Worm (Caenorhabditis elegans): ENCODE measurements around the gene C18B2.5.

Gene C18B2.5

DNA sequence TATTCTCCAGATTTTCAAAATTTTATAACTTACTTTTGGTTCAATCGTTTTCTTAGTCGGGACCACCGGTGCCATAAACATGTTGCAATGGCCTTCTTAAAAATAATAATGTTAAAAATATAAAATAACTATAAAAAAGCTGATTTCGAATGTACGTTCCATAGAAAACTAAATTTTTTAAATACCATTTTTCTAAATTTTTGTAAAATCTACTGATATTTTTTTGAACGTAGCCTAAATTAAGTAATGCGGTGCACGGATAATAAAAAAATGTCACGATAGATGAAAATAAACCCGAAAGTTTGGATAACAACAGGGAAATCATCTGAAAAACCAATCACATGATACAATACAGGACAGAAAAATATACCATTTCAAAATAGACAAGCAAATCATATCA, 37.4 kb downstream of the C18B2.5 start, which contains the start of gene T27A10.5:
Gene T27A10.5 (minus strand): TSS at position 101 of the 400 bp plus-strand sequence.
- TF ChIP-seq hmbx-1 (tag; optimal IDR thresholded peaks at IDR 0.05), result no peak
- no peak for TF ChIP-seq tra-4 (tag; optimal IDR thresholded peaks at IDR 0.05)
- no peak for TF ChIP-seq ama-1 (optimal IDR thresholded peaks at IDR 0.05)
- no peak for TF ChIP-seq B0310.2 (tag; optimal IDR thresholded peaks at IDR 0.05)
- TF ChIP-seq sea-1 (GFP tag; conservative IDR thresholded peaks at IDR 0.05), result no peak
- TF ChIP-seq ceh-13 (GFP tag; optimal IDR thresholded peaks at IDR 0.05), result no peak
- TF ChIP-seq hnd-1 (tag; optimal IDR thresholded peaks at IDR 0.05), result no peak
- no peak for TF ChIP-seq aly-1 (tag; optimal IDR thresholded peaks at IDR 0.05)
- no peak for TF ChIP-seq tbx-11 (GFP tag; IDR thresholded peaks at IDR 0.05)
- TF ChIP-seq hmg-4 (GFP tag; optimal IDR thresholded peaks at IDR 0.05), result no peak
- TF ChIP-seq flt-1 (GFP tag; IDR thresholded peaks at IDR 0.05), result no peak
- TF ChIP-seq pes-1 (GFP tag; IDR thresholded peaks at IDR 0.05), result no peak

- TF ChIP-seq ama-1 (optimal IDR thresholded peaks at IDR 0.05), result no peak
- TF ChIP-seq aly-1 (tag; optimal IDR thresholded peaks at IDR 0.05), result no peak
- TF ChIP-seq pes-1 (GFP tag; IDR thresholded peaks at IDR 0.05), result no peak
- TF ChIP-seq hmbx-1 (tag; optimal IDR thresholded peaks at IDR 0.05), result no peak
- no peak for TF ChIP-seq hnd-1 (tag; optimal IDR thresholded peaks at IDR 0.05)
- TF ChIP-seq ceh-13 (GFP tag; optimal IDR thresholded peaks at IDR 0.05), result no peak
- no peak for TF ChIP-seq tra-4 (tag; optimal IDR thresholded peaks at IDR 0.05)
- no peak for TF ChIP-seq tbx-11 (GFP tag; IDR thresholded peaks at IDR 0.05)
- no peak for TF ChIP-seq ceh-36 (tag; optimal IDR thresholded peaks at IDR 0.05)
- no peak for TF ChIP-seq B0310.2 (tag; optimal IDR thresholded peaks at IDR 0.05)
- no peak for TF ChIP-seq scrt-1 (GFP tag; IDR thresholded peaks at IDR 0.05)
Measured at ce11 chrX:3572490-3572889, 38.4 kb downstream of the C18B2.5 start, which contains the start of gene vit-3. TSS of gene vit-3 (minus strand) at chrX:3572549.

- TF ChIP-seq ets-7 (tag; optimal IDR thresholded peaks at IDR 0.05), result no peak
- TF ChIP-seq hnd-1 (tag; optimal IDR thresholded peaks at IDR 0.05), result no peak
- TF ChIP-seq B0310.2 (tag; optimal IDR thresholded peaks at IDR 0.05), result no peak
Measured at ce11 chrX:3566856-3567255, 44.0 kb downstream of the C18B2.5 start.

DNA sequence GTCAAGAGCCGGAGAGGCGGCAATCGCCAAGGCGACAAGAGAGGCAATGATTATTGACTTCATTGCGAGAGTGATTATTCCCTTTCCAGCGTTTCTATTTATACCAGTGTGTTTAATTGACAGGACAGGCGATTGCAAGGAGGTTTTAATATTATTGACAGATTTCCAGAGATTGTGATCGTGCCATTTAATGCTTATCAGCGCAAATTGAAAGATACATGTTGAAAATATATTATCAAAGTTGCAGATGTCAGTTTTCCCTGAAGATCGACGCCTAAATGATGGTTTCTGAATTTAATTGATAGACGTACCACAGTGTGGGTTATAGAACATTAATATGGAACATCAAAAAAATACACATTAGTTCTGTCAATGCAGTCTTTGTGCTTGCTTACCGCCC, 47.0 kb downstream of the C18B2.5 start, which contains the start of gene vit-4:
Gene vit-4 (minus strand): TSS at position 63 of the 400 bp plus-strand sequence.
- no peak for TF ChIP-seq sea-1 (GFP tag; conservative IDR thresholded peaks at IDR 0.05)
- TF ChIP-seq ceh-13 (GFP tag; optimal IDR thresholded peaks at IDR 0.05), result no peak
- TF ChIP-seq flt-1 (GFP tag; IDR thresholded peaks at IDR 0.05), result no peak
- TF ChIP-seq tra-4 (tag; optimal IDR thresholded peaks at IDR 0.05), result no peak

Measured in whole organism, early embryonic.